Fruit fly (Drosophila melanogaster) whole organism, pupa: Measurements from ENCODE around the gene CG7606.

Source experiments
- CG10348 ChIP-seq: fragments of 200-800 bp; sonication (Bioruptor generic); IDR thresholded peaks from 2 replicates; pipeline ENCODE4 v1.3.6; 2022; ENCODE audit warnings: missing biosample characterization, missing genetic modification characterization
- CG12605 ChIP-seq: fragments of 200-800 bp; sonication (Bioruptor generic); IDR thresholded peaks from 2 replicates; pipeline ENCODE4 v1.3.6; 2022; ENCODE audit warnings: missing biosample characterization, missing genetic modification characterization
- CG13204 ChIP-seq: fragments of 200-800 bp; sonication (Bioruptor generic); optimal IDR thresholded peaks from 2 replicates; lab custom pipeline; 2018; ENCODE audit warnings: missing biosample characterization, mild to moderate bottlenecking, missing genetic modification characterization, moderate library complexity
- CG14655 ChIP-seq: fragments of 200-800 bp; sonication (Bioruptor generic); optimal IDR thresholded peaks from 3 replicates; lab custom pipeline; 2017; ENCODE audit warnings: mild to moderate bottlenecking, missing biosample characterization, missing genetic modification reagents, missing genetic modification characterization
- CG15710 ChIP-seq: fragments of 200-800 bp; sonication (Bioruptor generic); optimal IDR thresholded peaks from 2 replicates; lab custom pipeline; 2018; ENCODE audit warnings: missing biosample characterization, mild to moderate bottlenecking, missing genetic modification characterization, moderate library complexity
- CG17806 ChIP-seq: fragments of 200-800 bp; sonication (Bioruptor generic); optimal IDR thresholded peaks from 2 replicates; lab custom pipeline; 2018; ENCODE audit warnings: missing biosample characterization, mild to moderate bottlenecking, missing genetic modification characterization, moderate library complexity
- CG32121 ChIP-seq: fragments of 200-800 bp; sonication (Bioruptor generic); IDR thresholded peaks from 2 replicates; pipeline ENCODE4 v1.3.6; 2022; ENCODE audit warnings: missing biosample characterization, missing genetic modification characterization
- CG34367 ChIP-seq: fragments of 200-800 bp; sonication (Bioruptor generic); optimal IDR thresholded peaks from 2 replicates; lab custom pipeline; 2018; ENCODE audit warnings: missing biosample characterization, mild to moderate bottlenecking, missing genetic modification characterization
- CG4496 ChIP-seq: fragments of 200-800 bp; sonication (Bioruptor generic); IDR thresholded peaks from 3 replicates; pipeline ENCODE4 v1.3.6; 2022; ENCODE audit warnings: missing biosample characterization, missing genetic modification characterization
- CG8159 ChIP-seq: fragments of 200-800 bp; sonication (Bioruptor generic); optimal IDR thresholded peaks from 3 replicates; lab custom pipeline; 2018; ENCODE audit warnings: missing biosample characterization, mild to moderate bottlenecking, missing genetic modification characterization, moderate library complexity
- CG8301 ChIP-seq: fragments of 200-800 bp; sonication (Bioruptor generic); optimal IDR thresholded peaks from 2 replicates; lab custom pipeline; 2018; ENCODE audit warnings: missing biosample characterization, mild to moderate bottlenecking, missing genetic modification characterization
- CG9948 ChIP-seq: fragments of 200-800 bp; sonication (Bioruptor generic); optimal IDR thresholded peaks from 2 replicates; lab custom pipeline; 2018; ENCODE audit warnings: missing biosample characterization, mild to moderate bottlenecking, missing genetic modification characterization, moderate library complexity
- D1 ChIP-seq: fragments of 200-800 bp; sonication (Bioruptor generic); optimal IDR thresholded peaks from 2 replicates; lab custom pipeline; 2018; ENCODE audit warnings: missing biosample characterization, mild to moderate bottlenecking, missing genetic modification characterization, moderate library complexity
- EcR ChIP-seq: fragments of 200-800 bp; sonication (Bioruptor generic); optimal IDR thresholded peaks from 3 replicates; lab custom pipeline; 2019; ENCODE audit warnings: missing biosample characterization, missing genetic modification characterization, mild to moderate bottlenecking, moderate library complexity, missing genetic modification reagents
- Ets98B ChIP-seq: fragments of 200-800 bp; sonication (Bioruptor generic); IDR thresholded peaks from 2 replicates; pipeline ENCODE4 v1.3.6; 2022; ENCODE audit warnings: missing biosample characterization, missing genetic modification characterization
- Pif1A ChIP-seq: fragments of 200-800 bp; sonication (Bioruptor generic); optimal IDR thresholded peaks from 3 replicates; lab custom pipeline; 2016; ENCODE audit warnings: missing biosample characterization, missing genetic modification characterization
- Pif1B ChIP-seq: fragments of 200-800 bp; sonication (Bioruptor generic); optimal IDR thresholded peaks from 3 replicates; lab custom pipeline; 2016; ENCODE audit warnings: missing biosample characterization, missing genetic modification characterization
- Snoo ChIP-seq: fragments of 200-800 bp; sonication (Bioruptor generic); optimal IDR thresholded peaks from 3 replicates; lab custom pipeline; 2017; ENCODE audit warnings: missing biosample characterization, mild to moderate bottlenecking, missing genetic modification characterization, inconsistent platforms
- fd96Ca ChIP-seq: fragments of 200-800 bp; sonication (Bioruptor generic); IDR thresholded peaks from 3 replicates; pipeline ENCODE4 v1.3.6; 2022; ENCODE audit warnings: missing biosample characterization, missing genetic modification characterization
- gl ChIP-seq: fragments of 200-800 bp; sonication (Bioruptor generic); optimal IDR thresholded peaks from 2 replicates; lab custom pipeline; 2018; ENCODE audit warnings: missing biosample characterization, mild to moderate bottlenecking, missing genetic modification characterization
- rn ChIP-seq: fragments of 200-800 bp; sonication (Bioruptor generic); IDR thresholded peaks from 2 replicates; pipeline ENCODE4 v1.3.6; 2022; ENCODE audit warnings: missing biosample characterization, missing genetic modification characterization

Gene CG7606

dm6 chr3R:17566619-17567489 lies 29.5 kb upstream of the CG7606 start:
- no peak for TF ChIP-seq CG13204 (GFP tag; lab: Kevin White, UChicago)
- TF ChIP-seq CG14655 (GFP tag; lab: Kevin White, UChicago) = no peak
- TF ChIP-seq fd96Ca = no peak
- no peak for TF ChIP-seq Ets98B (GFP tag; lab: Robert Waterston, UW)
- no peak for TF ChIP-seq CG34367

- TF ChIP-seq CG8159 (tag; lab: Kevin White, UChicago) (peak; percentile 26), CG32121 (GFP tag; lab: Robert Waterston, UW) (no peak)
Observed at dm6 chr3R:17583658-17584460, 12.5 kb upstream of the CG7606 start.

dm6 chr3R:17588805-17589204 lies 7.5 kb upstream of the CG7606 start:
- TF ChIP-seq EcR (GFP tag; lab: Kevin White, UChicago) (no peak), Pif1B (no peak), CG32121 (GFP tag; lab: Robert Waterston, UW) (no peak), CG4496 (GFP tag; lab: Robert Waterston, UW) (no peak), D1 (tag; lab: Kevin White, UChicago) (no peak), CG13204 (GFP tag; lab: Kevin White, UChicago) (no peak), CG34367 (no peak), CG17806 (tag; lab: Kevin White, UChicago) (no peak), CG14655 (GFP tag; lab: Kevin White, UChicago) (no peak), fd96Ca (no peak), CG8301 (tag; lab: Kevin White, UChicago) (no peak), Pif1A (GFP tag; lab: Kevin White, UChicago) (no peak), Snoo (tag; lab: Kevin White, UChicago) (no peak)

DNA sequence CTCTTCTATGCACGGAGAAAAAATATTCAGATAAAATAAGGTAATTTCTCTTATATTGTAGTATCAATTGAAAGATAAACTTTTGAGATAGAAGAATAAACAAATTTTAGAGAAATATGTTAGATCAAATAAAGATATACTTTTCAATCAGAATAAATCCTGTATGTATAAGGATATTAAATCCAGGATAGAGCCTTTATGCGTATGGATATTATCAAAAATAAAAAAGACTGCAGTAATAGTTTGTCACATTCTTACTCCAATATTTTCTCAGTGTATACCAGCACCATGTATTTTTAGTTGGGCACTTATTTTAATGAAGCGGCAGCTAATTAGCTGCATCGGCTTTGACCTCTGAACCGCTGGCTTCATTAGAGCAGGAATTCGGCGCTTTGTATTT lies 4.5 kb upstream of the CG7606 start:
- no peak for TF ChIP-seq Pif1A (GFP tag; lab: Kevin White, UChicago)
- no peak for TF ChIP-seq Ets98B (GFP tag; lab: Robert Waterston, UW)
- no peak for TF ChIP-seq CG12605 (GFP tag; lab: Robert Waterston, UW)
- no peak for TF ChIP-seq CG14655 (GFP tag; lab: Kevin White, UChicago)

DNA sequence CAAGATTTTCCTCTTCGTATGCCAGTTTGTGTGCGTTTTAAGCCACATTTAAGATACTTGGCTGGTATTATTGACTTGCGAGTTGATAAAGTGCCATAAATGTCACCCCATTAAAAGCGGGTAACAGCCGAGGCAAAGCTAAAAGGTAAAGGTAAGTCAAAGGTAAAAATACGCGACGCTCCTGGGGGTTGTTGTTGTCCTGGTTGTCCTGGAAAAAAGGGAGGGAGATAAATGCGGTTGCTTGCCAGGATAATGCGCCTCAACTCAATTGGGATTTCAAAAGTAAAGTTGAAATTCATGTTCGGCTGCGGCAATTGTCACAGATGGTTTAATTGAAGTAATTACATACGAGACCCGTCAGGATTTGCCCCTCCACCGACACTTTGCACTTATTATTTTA lies 2.9 kb upstream of the CG7606 start:
- no peak for TF ChIP-seq CG10348 (GFP tag; lab: Robert Waterston, UW)
- TF ChIP-seq CG14655 (GFP tag; lab: Kevin White, UChicago) = no peak
- no peak for TF ChIP-seq CG34367
- no peak for TF ChIP-seq CG17806 (tag; lab: Kevin White, UChicago)
- no peak for TF ChIP-seq CG8159 (tag; lab: Kevin White, UChicago)
- TF ChIP-seq Pif1B = no peak
- no peak for TF ChIP-seq CG15710 (tag; lab: Kevin White, UChicago)
- TF ChIP-seq CG4496 (GFP tag; lab: Robert Waterston, UW) = no peak

DNA sequence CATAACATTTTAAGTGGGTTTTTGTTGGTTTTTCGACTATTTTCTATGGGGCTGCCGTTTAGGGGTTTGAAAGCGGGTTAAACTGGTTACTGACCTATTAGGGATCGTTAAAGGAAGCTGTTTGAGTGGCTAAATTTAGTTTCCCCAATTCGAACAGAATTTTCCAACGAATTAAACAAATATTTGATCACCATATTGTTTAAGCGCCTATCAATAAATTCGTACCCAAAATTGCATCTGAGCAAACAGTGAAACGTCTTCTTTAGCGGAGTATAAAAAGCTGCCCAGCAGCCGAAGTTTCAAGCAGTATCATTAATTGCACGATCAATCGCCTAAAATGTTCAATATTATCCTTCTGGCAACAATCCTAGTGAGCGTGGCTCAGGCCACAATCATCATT lies 2.2 kb upstream of the CG7606 start, which contains the start of gene Sgs5bis:
Sgs5bis (plus strand) TSS at position 301 of the 400 bp plus-strand sequence.
- TF ChIP-seq CG13204 (GFP tag; lab: Kevin White, UChicago) (no peak), Pif1A (GFP tag; lab: Kevin White, UChicago) (no peak), CG17806 (tag; lab: Kevin White, UChicago) (no peak), CG12605 (GFP tag; lab: Robert Waterston, UW) (no peak), Snoo (tag; lab: Kevin White, UChicago) (no peak), D1 (tag; lab: Kevin White, UChicago) (no peak), CG34367 (no peak), fd96Ca (no peak), gl (no peak), rn (GFP tag; lab: Robert Waterston, UW) (no peak), CG14655 (GFP tag; lab: Kevin White, UChicago) (no peak), CG8301 (tag; lab: Kevin White, UChicago) (no peak), Ets98B (GFP tag; lab: Robert Waterston, UW) (no peak), CG8159 (tag; lab: Kevin White, UChicago) (no peak), CG15710 (tag; lab: Kevin White, UChicago) (no peak), CG4496 (GFP tag; lab: Robert Waterston, UW) (no peak), CG9948 (tag; lab: Kevin White, UChicago) (no peak)
